Worm (Caenorhabditis elegans): ENCODE results near the gene T08G5.2.

DNA sequence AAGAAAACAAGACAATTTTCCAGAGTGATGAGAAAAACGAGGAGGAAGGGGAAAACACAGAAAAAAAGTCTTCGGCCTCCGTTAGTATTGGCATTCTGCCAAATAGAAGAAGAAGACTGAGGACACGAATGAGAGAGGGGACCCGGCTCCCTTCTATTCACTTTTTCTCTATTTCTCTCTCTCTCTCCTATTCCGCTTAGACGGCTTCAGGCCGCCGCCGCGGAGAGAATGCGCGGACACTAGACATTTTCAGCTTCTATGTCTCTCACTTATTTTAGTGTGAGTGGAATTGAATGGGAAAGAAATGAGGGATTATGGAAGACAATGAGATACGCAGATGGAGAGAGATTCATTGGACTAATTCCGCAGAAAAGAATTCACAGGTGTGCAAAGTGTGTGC lies 19.3 kb downstream of the T08G5.2 start:
- TF ChIP-seq cog-1 (tag; optimal IDR thresholded peaks at IDR 0.05) (no peak), ref-1 (GFP tag; conservative IDR thresholded peaks at IDR 0.05) (no peak), klf-2 (GFP tag; conservative IDR thresholded peaks at IDR 0.05) (no peak), med-1 (GFP tag; optimal IDR thresholded peaks at IDR 0.05; ENCODE audit: insufficient read depth) (no peak)
